Fruit fly (Drosophila melanogaster): Measurements from ENCODE around the gene CG31676.

The CG31676 gene

dm6 chr2L:20799991-20800897 lies 40.3 kb upstream of the CG31676 start (continued):
- TF ChIP-seq CG31365 (tag; optimal IDR thresholded peaks at IDR 0.05) (peak; percentile 58), zen (tag; optimal IDR thresholded peaks at IDR 0.05) (peak; percentile 62), prd (optimal IDR thresholded peaks at IDR 0.05) (no peak), prd (GFP tag; IDR thresholded peaks at IDR 0.05) (peak; percentile 80), HHEX (GFP tag; optimal IDR thresholded peaks at IDR 0.05) (peak; percentile 78), chn (GFP tag; optimal IDR thresholded peaks at IDR 0.05) (peak; percentile 52), CG9932 (GFP tag; IDR thresholded peaks at IDR 0.05) (peak; percentile 87), CG18476 (GFP tag; optimal IDR thresholded peaks at IDR 0.05) (peak; percentile 53), CG17385 (GFP tag; optimal IDR thresholded peaks at IDR 0.05) (peak; percentile 65)

dm6 chr2L:20801801-20802200 lies 38.7 kb upstream of the CG31676 start:
- TF ChIP-seq Ptx1 (GFP tag; IDR thresholded peaks at IDR 0.05) (peak; percentile 7; the same call in 1 of the 2 replicates), ci (GFP tag; IDR thresholded peaks at IDR 0.05) (0 out of 3 replicates have a peak, but pooled peaks have one; percentile 14), crol (GFP tag; IDR thresholded peaks at IDR 0.05) (peak; percentile 71), CG6689 (GFP tag; IDR thresholded peaks at IDR 0.05) (peak; percentile 65), CG32532 (GFP tag; IDR thresholded peaks at IDR 0.05) (0 out of 2 replicates have a peak, but pooled peaks have one; percentile 5), sug (tag; optimal IDR thresholded peaks at IDR 0.05) (peak; percentile 68), gcm2 (GFP tag; optimal IDR thresholded peaks at IDR 0.05) (no peak), row (GFP tag; IDR thresholded peaks at IDR 0.05) (peak; percentile 16; the same call in 1 of the 3 replicates), Hmr (GFP tag; optimal IDR thresholded peaks at IDR 0.05) (peak; percentile 10), sna (GFP tag; IDR thresholded peaks at IDR 0.05; ENCODE audit: partially characterized antibody) (no peak), pan (optimal IDR thresholded peaks at IDR 0.05) (no peak), pan (GFP tag; optimal IDR thresholded peaks at IDR 0.05 in 1 of 2, IDR thresholded peaks at IDR 0.05 in 1 of 2) (no peak), lab (GFP tag; optimal IDR thresholded peaks at IDR 0.05) (peak; percentile 30), CG3163 (GFP tag; optimal IDR thresholded peaks at IDR 0.05) (no peak), HmgZ (tag; optimal IDR thresholded peaks at IDR 0.05) (peak; percentile 1), NFAT (GFP tag; IDR thresholded peaks at IDR 0.05) (peak; percentile 47; the same call in 1 of the 2 replicates), CrebB (tag; optimal IDR thresholded peaks at IDR 0.05) (no peak), CG11085 (GFP tag; IDR thresholded peaks at IDR 0.05) (peak; percentile 19; the same call in 1 of the 2 replicates), sob (GFP tag; IDR thresholded peaks at IDR 0.05) (no peak), CG13894 (tag; optimal IDR thresholded peaks at IDR 0.05) (peak; percentile 7), CG11456 (GFP tag; IDR thresholded peaks at IDR 0.05) (peak; percentile 46; the same call in 2 of the 3 replicates), Taf1 (GFP tag; IDR thresholded peaks at IDR 0.05) (0 out of 2 replicates have a peak, but pooled peaks have one; percentile 8), Med (GFP tag) (peak; percentile 53), CG12769 (tag; optimal IDR thresholded peaks at IDR 0.05) (peak; percentile 16), hb (GFP tag; IDR thresholded peaks at IDR 0.05; ENCODE audit: partially characterized antibody) (0 out of 3 replicates have a peak, but pooled peaks have one; percentile 19), CG10462 (GFP tag; optimal IDR thresholded peaks at IDR 0.05) (no peak), wdn (GFP tag; IDR thresholded peaks at IDR 0.05) (0 out of 2 replicates have a peak, but pooled peaks have one; percentile 26), Side (GFP tag; optimal IDR thresholded peaks at IDR 0.05) (no peak), MBD-R2 (GFP tag; IDR thresholded peaks at IDR 0.05) (0 out of 2 replicates have a peak, but pooled peaks have one; percentile 14), CG9215 (GFP tag; IDR thresholded peaks at IDR 0.05) (0 out of 2 replicates have a peak, but pooled peaks have one; percentile 25), exex (tag; optimal IDR thresholded peaks at IDR 0.05) (peak; percentile 51), pzg (GFP tag; optimal IDR thresholded peaks at IDR 0.05) (no peak), CG10543 (GFP tag; optimal IDR thresholded peaks at IDR 0.05) (peak; percentile 3), CG8290 (GFP tag; optimal IDR thresholded peaks at IDR 0.05) (no peak), CG8290 (tag; optimal IDR thresholded peaks at IDR 0.05) (peak in 1 of 2 experiments; percentile 34), sens (GFP tag) (peak; percentile 36), so (GFP tag; IDR thresholded peaks at IDR 0.05) (0 out of 3 replicates have a peak, but pooled peaks have one; percentile 22), CG16779 (GFP tag; IDR thresholded peaks at IDR 0.05) (0 out of 2 replicates have a peak, but pooled peaks have one; percentile 50), CG12299 (tag; optimal IDR thresholded peaks at IDR 0.05) (no peak)

Measured in whole organism, embryonic.